Fruit fly (Drosophila melanogaster) whole organism: ENCODE measurements around the gene CG9992.

Experiments used
- psq ChIP-seq: fragments of >200 bp; optimal IDR thresholded peaks from 2 replicates; lab custom pipeline; 2017
- usp ChIP-seq: fragments of >200 bp; optimal IDR thresholded peaks from 2 replicates; lab custom pipeline; 2017; ENCODE audit warnings: missing biosample characterization, missing genetic modification characterization, mixed read lengths

dm6 chrX:16428476-16428875, 43.8 kb upstream of the CG9992 start:
- no peak for TF ChIP-seq usp
- TF ChIP-seq psq = no peak
